Fruit fly (Drosophila melanogaster): Measurements from ENCODE around the gene Spn.
A peak's percentile ranks its signal among the peaks of the same experiment; 100 is the strongest.

Spn gene

dm6 chr3L:2578737-2579136 is 24.6 kb upstream of the Spn start (continued):
- TF ChIP-seq crp (GFP tag; optimal IDR thresholded peaks at IDR 0.05) (no peak), insv (GFP tag; optimal IDR thresholded peaks at IDR 0.05) (no peak), Lhr (GFP tag; optimal IDR thresholded peaks at IDR 0.05) (peak; percentile 18), CG10543 (GFP tag; optimal IDR thresholded peaks at IDR 0.05) (no peak), CG8290 (GFP tag; optimal IDR thresholded peaks at IDR 0.05) (peak; percentile 39), CG8290 (tag; optimal IDR thresholded peaks at IDR 0.05) (no peak), CG18619 (GFP tag; optimal IDR thresholded peaks at IDR 0.05) (peak; percentile 16), zfh1 (GFP tag; IDR thresholded peaks at IDR 0.05) (no peak), vnd (GFP tag; IDR thresholded peaks at IDR 0.05; ENCODE audit: partially characterized antibody) (no peak), CG14710 (tag; optimal IDR thresholded peaks at IDR 0.05) (peak; percentile 66), CG31388 (GFP tag; optimal IDR thresholded peaks at IDR 0.05) (no peak), CG11247 (GFP tag; IDR thresholded peaks at IDR 0.05) (peak; percentile 56), CG8359 (GFP tag; optimal IDR thresholded peaks at IDR 0.05; ENCODE audit: borderline replicate concordance) (no peak), bbx (GFP tag; IDR thresholded peaks at IDR 0.05; ENCODE audit: partially characterized antibody) (no peak), bsh (GFP tag; optimal IDR thresholded peaks at IDR 0.05) (peak; percentile 21 to 87), CG34376 (GFP tag; optimal IDR thresholded peaks at IDR 0.05) (no peak), CG30020 (tag; optimal IDR thresholded peaks at IDR 0.05) (peak; percentile 10), CG3281 (GFP tag; optimal IDR thresholded peaks at IDR 0.05) (peak; percentile 54), CG9817 (tag; optimal IDR thresholded peaks at IDR 0.05) (peak; percentile 61), az2 (GFP tag; optimal IDR thresholded peaks at IDR 0.05) (peak; percentile 65), CG13624 (GFP tag; optimal IDR thresholded peaks at IDR 0.05) (peak; percentile 46), CG2202 (tag; optimal IDR thresholded peaks at IDR 0.05) (peak; percentile 62), Hand (GFP tag; optimal IDR thresholded peaks at IDR 0.05) (no peak), fd102C (GFP tag; optimal IDR thresholded peaks at IDR 0.05) (no peak), cato (GFP tag; optimal IDR thresholded peaks at IDR 0.05; ENCODE audit: borderline replicate concordance) (no peak), CG32772 (GFP tag; IDR thresholded peaks at IDR 0.05) (peak; percentile 46; the same call in 1 of the 2 replicates), CG2678 (tag; optimal IDR thresholded peaks at IDR 0.05) (peak; percentile 78), ash1 (GFP tag; optimal IDR thresholded peaks at IDR 0.05) (no peak), twi (tag; optimal IDR thresholded peaks at IDR 0.05) (peak; percentile 46), Neu2 (GFP tag; optimal IDR thresholded peaks at IDR 0.05; ENCODE audit: borderline replicate concordance) (no peak), wek (GFP tag; optimal IDR thresholded peaks at IDR 0.05) (no peak), CG7963 (GFP tag; IDR thresholded peaks at IDR 0.05; ENCODE audit: partially characterized antibody) (no peak), NfI (GFP tag; optimal IDR thresholded peaks at IDR 0.05) (peak; percentile 61), Camta (GFP tag; optimal IDR thresholded peaks at IDR 0.05) (peak; percentile 55), CG16779 (GFP tag; IDR thresholded peaks at IDR 0.05) (0 out of 2 replicates have a peak, but pooled peaks have one; percentile 26), Pdp1 (GFP tag; optimal IDR thresholded peaks at IDR 0.05) (peak; percentile 56 to 61), CG14667 (GFP tag; IDR thresholded peaks at IDR 0.05) (peak; percentile 47), Bdp1 (GFP tag; optimal IDR thresholded peaks at IDR 0.05) (no peak), Hr39 (optimal IDR thresholded peaks at IDR 0.05) (no peak), CG2875 (GFP tag; optimal IDR thresholded peaks at IDR 0.05) (peak; percentile 32), CG18599 (GFP tag; optimal IDR thresholded peaks at IDR 0.05) (peak; percentile 56), E2f1 (GFP tag; IDR thresholded peaks at IDR 0.05) (peak; percentile 52), CG17385 (GFP tag; optimal IDR thresholded peaks at IDR 0.05) (peak; percentile 62), CG15269 (tag; optimal IDR thresholded peaks at IDR 0.05) (peak; percentile 71), sisA (GFP tag; IDR thresholded peaks at IDR 0.05) (peak; percentile 42), CG32532 (GFP tag; IDR thresholded peaks at IDR 0.05) (peak; percentile 72), Tbp (GFP tag; optimal IDR thresholded peaks at IDR 0.05) (no peak), Chrac-16 (GFP tag; optimal IDR thresholded peaks at IDR 0.05) (peak; percentile 56), CG11085 (GFP tag; IDR thresholded peaks at IDR 0.05) (peak; percentile 34; the same call in 1 of the 2 replicates), Hr3 (GFP tag; optimal IDR thresholded peaks at IDR 0.05) (peak; percentile 64)
